Worm (Caenorhabditis elegans): ENCODE measurements around the gene Y32B12B.8.

ce11 chrV:16575900-16576299 lies 40.6 kb downstream of the Y32B12B.8 start, which contains the start of gene str-151:
- TF ChIP-seq mab-5 (tag; optimal IDR thresholded peaks at IDR 0.05) (no peak), mbf-1 (tag; optimal IDR thresholded peaks at IDR 0.05) (no peak), ztf-11 (tag; optimal IDR thresholded peaks at IDR 0.05) (no peak), aly-2 (tag; optimal IDR thresholded peaks at IDR 0.05) (no peak), unc-62 (GFP tag; optimal IDR thresholded peaks at IDR 0.05) (no peak), ama-1 (optimal IDR thresholded peaks at IDR 0.05) (no peak), lin-39 (tag; optimal IDR thresholded peaks at IDR 0.05) (no peak), nhr-77 (tag; optimal IDR thresholded peaks at IDR 0.05) (no peak), egl-27 (tag; optimal IDR thresholded peaks at IDR 0.05) (no peak), nhr-12 (tag; optimal IDR thresholded peaks at IDR 0.05) (no peak), ceh-16 (tag; optimal IDR thresholded peaks at IDR 0.05) (no peak), snpc-4 (tag; optimal IDR thresholded peaks at IDR 0.05) (no peak), R02D3.7 (tag; optimal IDR thresholded peaks at IDR 0.05) (no peak), nhr-25 (tag; optimal IDR thresholded peaks at IDR 0.05) (no peak)

Measured in whole organism, L2 larva.